Fruit fly (Drosophila melanogaster): Measurements from ENCODE around the gene Hakai.

Hakai gene

dm6 chr2L:19579995-19580578 is 2.2 kb downstream of the Hakai start, which contains the start of gene Pmvk:
Gene Pmvk (minus strand): TSS chr2L:19580351.
- TF ChIP-seq tai (GFP tag; optimal IDR thresholded peaks at IDR 0.05) (no peak), Rel (GFP tag; optimal IDR thresholded peaks at IDR 0.05) (no peak), Rel (tag; optimal IDR thresholded peaks at IDR 0.05) (peak; percentile 5)

DNA sequence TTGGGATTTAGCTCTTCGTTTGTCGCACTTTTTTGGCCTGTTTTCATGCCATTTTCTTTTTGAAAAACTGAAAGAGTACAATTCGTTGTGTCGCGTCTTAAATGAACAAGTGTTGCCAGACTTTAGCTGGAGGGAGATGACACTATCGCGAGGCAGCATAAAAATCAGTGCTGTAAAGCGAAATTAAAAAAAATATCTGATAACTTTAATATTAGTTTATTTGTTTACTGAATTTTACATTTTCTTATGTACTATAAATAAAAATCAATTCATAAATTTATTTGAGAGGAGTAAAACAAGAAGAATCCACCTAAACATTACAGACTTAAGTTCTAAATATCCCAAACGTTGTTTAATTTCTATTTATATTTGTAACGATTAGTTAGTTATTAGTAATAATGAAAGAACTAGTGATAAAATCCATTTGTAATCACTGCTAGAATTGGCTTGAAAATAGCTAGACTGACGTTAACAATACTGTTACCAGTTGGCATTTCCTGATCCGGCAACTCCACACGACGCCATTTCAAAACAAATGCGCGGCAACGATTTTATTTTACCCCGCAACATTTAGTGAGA is 5.0 kb downstream of the Hakai start, which contains the start of the genes spi and msb1l:
Gene spi (minus strand): TSS at position 129 of the 579 bp plus-strand sequence.
Gene msb1l (plus strand): TSS at position 515 of the 579 bp plus-strand sequence.
- TF ChIP-seq OdsH (GFP tag; optimal IDR thresholded peaks at IDR 0.05) (peak; percentile 16), CG32264 (GFP tag; optimal IDR thresholded peaks at IDR 0.05) (no peak), usp (GFP tag; optimal IDR thresholded peaks at IDR 0.05) (no peak), CG9705 (GFP tag; optimal IDR thresholded peaks at IDR 0.05) (peak; percentile 3), tai (GFP tag; optimal IDR thresholded peaks at IDR 0.05) (no peak), Hr83 (GFP tag; optimal IDR thresholded peaks at IDR 0.05; ENCODE audit: poor library complexity, severe bottlenecking) (peak; percentile 39), dsf (GFP tag; optimal IDR thresholded peaks at IDR 0.05; ENCODE audit: borderline replicate concordance) (peak; percentile 44), Myc (optimal IDR thresholded peaks at IDR 0.05) (peak; percentile 75), br (GFP tag; optimal IDR thresholded peaks at IDR 0.05) (no peak), ey (GFP tag; optimal IDR thresholded peaks at IDR 0.05) (peak; percentile 23), Jra (GFP tag; optimal IDR thresholded peaks at IDR 0.05) (peak; percentile 2), HLH106 (tag; optimal IDR thresholded peaks at IDR 0.05) (peak; percentile 72), Hr78 (GFP tag; optimal IDR thresholded peaks at IDR 0.05) (no peak), Hnf4 (GFP tag; optimal IDR thresholded peaks at IDR 0.05) (no peak), psq (GFP tag; optimal IDR thresholded peaks at IDR 0.05) (peak; percentile 36), N (GFP tag; optimal IDR thresholded peaks at IDR 0.05) (no peak), Dif (GFP tag; optimal IDR thresholded peaks at IDR 0.05; ENCODE audit: partially characterized antibody) (no peak), CrebA (GFP tag; optimal IDR thresholded peaks at IDR 0.05; ENCODE audit: borderline replicate concordance) (no peak), GATAd (GFP tag; optimal IDR thresholded peaks at IDR 0.05) (no peak), Mio (GFP tag; optimal IDR thresholded peaks at IDR 0.05) (no peak), sage (GFP tag; optimal IDR thresholded peaks at IDR 0.05) (no peak), h (GFP tag; optimal IDR thresholded peaks at IDR 0.05) (peak; percentile 60), jim (GFP tag; optimal IDR thresholded peaks at IDR 0.05) (no peak), brk (GFP tag; optimal IDR thresholded peaks at IDR 0.05) (no peak), Vsx2 (GFP tag; optimal IDR thresholded peaks at IDR 0.05; ENCODE audit: partially characterized antibody) (no peak), lola (GFP tag; optimal IDR thresholded peaks at IDR 0.05) (no peak), fru (GFP tag; optimal IDR thresholded peaks at IDR 0.05) (no peak), dmrt93B (GFP tag; optimal IDR thresholded peaks at IDR 0.05) (peak; percentile 20), foxo (GFP tag; optimal IDR thresholded peaks at IDR 0.05) (peak in 1 of 2 experiments; percentile 69), woc (GFP tag; optimal IDR thresholded peaks at IDR 0.05) (peak; percentile 61), rgr (GFP tag; optimal IDR thresholded peaks at IDR 0.05) (peak; percentile 48), Sp1 (GFP tag; optimal IDR thresholded peaks at IDR 0.05) (peak; percentile 41), Abd-B (GFP tag; optimal IDR thresholded peaks at IDR 0.05) (no peak), dl (GFP tag; optimal IDR thresholded peaks at IDR 0.05; ENCODE audit: insufficient read depth in 1 of 2, partially characterized antibody in 2 of 2) (no peak)

dm6 chr2L:19576299-19576971 is 5.8 kb downstream of the Hakai start:
- TF ChIP-seq Sp1 (GFP tag; optimal IDR thresholded peaks at IDR 0.05) (no peak), foxo (GFP tag; optimal IDR thresholded peaks at IDR 0.05) (no peak), lola (GFP tag; optimal IDR thresholded peaks at IDR 0.05) (no peak), brk (GFP tag; optimal IDR thresholded peaks at IDR 0.05) (no peak), fru (GFP tag; optimal IDR thresholded peaks at IDR 0.05) (no peak), N (GFP tag; optimal IDR thresholded peaks at IDR 0.05) (peak; percentile 85), rgr (GFP tag; optimal IDR thresholded peaks at IDR 0.05) (no peak), psq (GFP tag; optimal IDR thresholded peaks at IDR 0.05) (no peak), Abd-B (GFP tag; optimal IDR thresholded peaks at IDR 0.05) (peak; percentile 28), h (GFP tag; optimal IDR thresholded peaks at IDR 0.05) (peak; percentile 5), Hr78 (GFP tag; optimal IDR thresholded peaks at IDR 0.05) (peak; percentile 71), br (GFP tag; optimal IDR thresholded peaks at IDR 0.05) (peak; percentile 15), sage (GFP tag; optimal IDR thresholded peaks at IDR 0.05) (no peak), Hnf4 (GFP tag; optimal IDR thresholded peaks at IDR 0.05) (no peak), OdsH (GFP tag; optimal IDR thresholded peaks at IDR 0.05) (no peak), CG9705 (GFP tag; optimal IDR thresholded peaks at IDR 0.05) (no peak), HLH106 (tag; optimal IDR thresholded peaks at IDR 0.05) (no peak), Mio (GFP tag; optimal IDR thresholded peaks at IDR 0.05) (no peak), Jra (GFP tag; optimal IDR thresholded peaks at IDR 0.05) (no peak), usp (GFP tag; optimal IDR thresholded peaks at IDR 0.05) (no peak), CrebA (GFP tag; optimal IDR thresholded peaks at IDR 0.05; ENCODE audit: borderline replicate concordance) (no peak), GATAd (GFP tag; optimal IDR thresholded peaks at IDR 0.05) (no peak), Dfd (GFP tag; optimal IDR thresholded peaks at IDR 0.05) (no peak), Hr83 (GFP tag; optimal IDR thresholded peaks at IDR 0.05; ENCODE audit: poor library complexity, severe bottlenecking) (no peak), dl (GFP tag; optimal IDR thresholded peaks at IDR 0.05; ENCODE audit: insufficient read depth in 1 of 2, partially characterized antibody in 2 of 2) (no peak), dmrt93B (GFP tag; optimal IDR thresholded peaks at IDR 0.05) (no peak), tai (GFP tag; optimal IDR thresholded peaks at IDR 0.05) (no peak), Rel (GFP tag; optimal IDR thresholded peaks at IDR 0.05) (no peak), Rel (tag; optimal IDR thresholded peaks at IDR 0.05) (no peak)
